Worm (Caenorhabditis elegans) whole organism, late embryonic: ENCODE results near the gene bgnt-1.3.

Source experiments
- K02D7.2 ChIP-seq: sonication (generic microtip); optimal IDR thresholded peaks from 2 replicates; lab custom pipeline; 2017; ENCODE audit warnings: mild to moderate bottlenecking, missing genetic modification characterization, missing compliant biosample characterization
- K09A11.1 ChIP-seq: sonication (generic microtip); optimal IDR thresholded peaks from 2 replicates; lab custom pipeline; 2017; ENCODE audit warnings: antibody characterized with exemption, mild to moderate bottlenecking, missing genetic modification characterization, missing compliant biosample characterization; ENCODE audit not compliant: insufficient read depth
- Y22D7AL.16 ChIP-seq: sonication (generic microtip); optimal IDR thresholded peaks from 2 replicates; lab custom pipeline; 2016; ENCODE audit warnings: missing genetic modification characterization, missing compliant biosample characterization
- ahr-1 ChIP-seq: sonication (generic microtip); optimal IDR thresholded peaks from 2 replicates; lab custom pipeline; 2016; ENCODE audit warnings: missing genetic modification characterization, missing compliant biosample characterization
- ceh-18 ChIP-seq: sonication (generic microtip); optimal IDR thresholded peaks from 2 replicates; lab custom pipeline; 2016; ENCODE audit warnings: missing genetic modification characterization, missing compliant biosample characterization
- ceh-19 ChIP-seq: fragments of 200-800 bp; sonication (Bioruptor generic); optimal IDR thresholded peaks from 2 replicates; lab custom pipeline; 2018; ENCODE audit warnings: mild to moderate bottlenecking, missing genetic modification characterization, missing compliant biosample characterization
- ceh-22 ChIP-seq: sonication (generic microtip); optimal IDR thresholded peaks from 2 replicates; lab custom pipeline; 2017; ENCODE audit warnings: missing biosample characterization, missing genetic modification characterization
- ceh-24 ChIP-seq: sonication (generic microtip); optimal IDR thresholded peaks from 2 replicates; lab custom pipeline; 2016; ENCODE audit warnings: mild to moderate bottlenecking, missing genetic modification characterization, missing compliant biosample characterization
- ceh-30 ChIP-seq: fragments of 150-350 bp; optimal IDR thresholded peaks from 2 replicates; lab custom pipeline; 2014; ENCODE audit warnings: missing biosample characterization, missing genetic modification characterization
- ceh-45 ChIP-seq: fragments of 200-800 bp; sonication (Bioruptor generic); IDR thresholded peaks from 2 replicates; pipeline ENCODE4 v1.3.6; 2022; ENCODE audit warnings: missing genetic modification reagents, missing genetic modification characterization, missing compliant biosample characterization
- ceh-48 ChIP-seq: sonication (generic microtip); optimal IDR thresholded peaks from 2 replicates; lab custom pipeline; 2016; ENCODE audit warnings: missing genetic modification characterization, inconsistent platforms, missing compliant biosample characterization
- ceh-6 ChIP-seq: fragments of 200-800 bp; sonication (Bioruptor generic); optimal IDR thresholded peaks from 2 replicates; lab custom pipeline; 2018; ENCODE audit warnings: mild to moderate bottlenecking, missing genetic modification characterization, missing compliant biosample characterization
- ceh-9 ChIP-seq: sonication (generic microtip); optimal IDR thresholded peaks from 2 replicates; lab custom pipeline; 2016; ENCODE audit warnings: mild to moderate bottlenecking, missing genetic modification characterization, inconsistent platforms, missing compliant biosample characterization
- dve-1 ChIP-seq: sonication (generic microtip); optimal IDR thresholded peaks from 2 replicates; lab custom pipeline; 2017; ENCODE audit warnings: antibody characterized with exemption, mild to moderate bottlenecking, missing genetic modification characterization, missing compliant biosample characterization
- elt-2 ChIP-seq: sonication (generic microtip); optimal IDR thresholded peaks from 2 replicates; lab custom pipeline; 2016; ENCODE audit warnings: missing genetic modification reagents, missing genetic modification characterization, missing compliant biosample characterization
- elt-4 ChIP-seq: sonication (generic microtip); optimal IDR thresholded peaks from 2 replicates; lab custom pipeline; 2016; ENCODE audit warnings: missing genetic modification characterization, missing compliant biosample characterization
- fkh-6 ChIP-seq: sonication (generic microtip); optimal IDR thresholded peaks from 2 replicates; lab custom pipeline; 2016; ENCODE audit warnings: missing genetic modification characterization, missing compliant biosample characterization
- hlh-13 ChIP-seq: fragments of 200-800 bp; sonication (Bioruptor generic); optimal IDR thresholded peaks from 2 replicates; lab custom pipeline; 2018; ENCODE audit warnings: mild to moderate bottlenecking, missing genetic modification characterization, missing compliant biosample characterization
- lin-11 ChIP-seq: fragments of 200-800 bp; sonication (Bioruptor generic); optimal IDR thresholded peaks from 2 replicates; lab custom pipeline; 2018; ENCODE audit warnings: mild to moderate bottlenecking, missing genetic modification characterization, missing compliant biosample characterization
- mec-3 ChIP-seq: sonication (generic microtip); optimal IDR thresholded peaks from 2 replicates; lab custom pipeline; 2016; ENCODE audit warnings: borderline replicate concordance, missing genetic modification characterization, missing compliant biosample characterization
- nhr-232 ChIP-seq: sonication (generic microtip); optimal IDR thresholded peaks from 2 replicates; lab custom pipeline; 2016; ENCODE audit warnings: missing genetic modification characterization, missing compliant biosample characterization
- npax-4 ChIP-seq: sonication (generic microtip); optimal IDR thresholded peaks from 2 replicates; lab custom pipeline; 2016; ENCODE audit warnings: missing genetic modification characterization, missing compliant biosample characterization
- odd-2 ChIP-seq: sonication (generic microtip); optimal IDR thresholded peaks from 2 replicates; lab custom pipeline; 2017; ENCODE audit warnings: antibody characterized with exemption, mild to moderate bottlenecking, missing genetic modification characterization, missing compliant biosample characterization
- pqm-1 ChIP-seq: sonication (generic microtip); optimal IDR thresholded peaks from 2 replicates; lab custom pipeline; 2016; ENCODE audit warnings: missing genetic modification characterization, missing compliant biosample characterization
- ref-2 ChIP-seq: sonication (generic microtip); optimal IDR thresholded peaks from 2 replicates; lab custom pipeline; 2016; ENCODE audit warnings: missing genetic modification characterization, missing compliant biosample characterization
- sox-4 ChIP-seq: sonication (generic microtip); optimal IDR thresholded peaks from 2 replicates; lab custom pipeline; 2017; ENCODE audit warnings: mild to moderate bottlenecking, missing genetic modification characterization, inconsistent platforms, missing compliant biosample characterization
- syd-9 ChIP-seq: sonication (generic microtip); optimal IDR thresholded peaks from 2 replicates; lab custom pipeline; 2016; ENCODE audit warnings: mild to moderate bottlenecking, missing genetic modification characterization, moderate library complexity, missing compliant biosample characterization
- ttx-3 ChIP-seq: sonication (generic microtip); optimal IDR thresholded peaks from 2 replicates; lab custom pipeline; 2016; ENCODE audit warnings: missing genetic modification reagents, missing genetic modification characterization, missing compliant biosample characterization
- unc-42 ChIP-seq: sonication (generic microtip); optimal IDR thresholded peaks from 2 replicates; lab custom pipeline; 2016; ENCODE audit warnings: missing genotype, missing genetic modification characterization, missing compliant biosample characterization
- unc-55 ChIP-seq: sonication (generic microtip); optimal IDR thresholded peaks from 2 replicates; lab custom pipeline; 2017; ENCODE audit warnings: missing biosample characterization, missing genetic modification reagents, missing genetic modification characterization
- unc-86 ChIP-seq: sonication (generic microtip); optimal IDR thresholded peaks from 2 replicates; lab custom pipeline; 2016; ENCODE audit warnings: missing genetic modification characterization, missing compliant biosample characterization

bgnt-1.3 gene

DNA sequence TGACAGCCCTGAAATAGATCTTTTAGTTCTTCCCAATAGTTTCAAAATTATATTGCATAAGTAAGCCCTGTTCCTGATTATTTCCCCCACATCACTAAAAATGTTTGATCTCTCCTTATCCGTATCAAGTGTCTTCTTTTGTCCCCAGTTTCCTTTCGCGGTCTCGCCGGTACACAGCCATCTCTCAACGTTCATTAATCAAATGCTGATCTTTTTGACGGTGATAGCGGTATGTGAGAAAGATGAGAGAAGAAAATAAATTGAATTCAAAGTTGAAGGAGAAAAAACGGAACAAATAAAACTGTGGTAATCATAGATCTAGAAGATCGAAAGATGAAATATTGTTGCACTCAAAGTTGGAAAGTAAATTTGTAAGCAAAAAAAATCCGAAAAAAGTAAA, 44.6 kb downstream of the bgnt-1.3 start:
- TF ChIP-seq ceh-30 (tag; lab: Kevin White, UChicago) (no peak), ceh-19 (no peak), unc-42 (tag; lab: Kevin White, UChicago) (no peak), Y22D7AL.16 (no peak), lin-11 (tag; lab: Kevin White, UChicago) (no peak), fkh-6 (tag; lab: Kevin White, UChicago) (no peak), ahr-1 (tag; lab: Kevin White, UChicago) (no peak), ref-2 (tag; lab: Kevin White, UChicago) (no peak)
- TF ChIP-seq, all 69 proteins: peak for 0

DNA sequence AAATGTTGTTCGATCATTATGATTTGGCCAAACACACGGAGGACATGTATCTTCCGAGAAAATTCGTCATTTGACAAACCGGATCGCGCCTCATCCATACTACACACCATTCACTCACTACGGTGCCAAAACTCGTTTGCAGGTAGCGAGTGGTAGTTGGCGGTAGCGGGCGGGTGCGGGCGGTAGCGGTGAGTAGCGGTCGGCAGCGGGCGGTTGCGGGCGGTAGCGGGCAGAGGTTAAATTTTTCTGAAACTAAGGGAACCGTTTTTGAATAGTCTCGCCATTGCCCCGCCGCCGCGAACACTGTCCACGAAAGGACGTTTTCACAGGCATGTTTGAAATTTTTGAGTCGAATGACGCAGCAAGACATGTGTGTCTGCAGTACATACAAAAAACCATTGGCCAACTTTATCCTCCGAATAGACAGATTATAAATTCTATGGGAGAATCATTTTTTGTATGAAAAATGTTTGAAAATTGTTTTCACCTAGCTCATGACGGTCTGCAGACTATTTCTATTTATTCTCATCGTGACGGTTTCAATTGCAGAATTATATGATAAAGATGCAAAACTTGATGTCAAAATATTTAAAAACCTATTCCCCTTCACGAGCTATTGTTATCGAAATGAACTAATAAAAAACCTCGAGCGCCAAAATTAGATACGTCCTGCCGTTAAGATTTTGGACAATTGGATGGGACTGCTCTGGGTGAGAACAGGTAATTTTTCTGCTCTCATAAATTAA, 45.9 kb downstream of the bgnt-1.3 start, which contains the start of gene F11A5.16:
Gene F11A5.16 (plus strand): TSS at position 696 of the 746 bp plus-strand sequence.
- TF ChIP-seq hlh-13 (GFP tag; lab: Kevin White, UChicago) (no peak), pqm-1 (tag; lab: Kevin White, UChicago) (no peak), elt-2 (tag; lab: Kevin White, UChicago) (no peak), K02D7.2 (no peak), ceh-18 (tag; lab: Kevin White, UChicago) (no peak), unc-42 (tag; lab: Kevin White, UChicago) (no peak), odd-2 (no peak), unc-55 (GFP tag; lab: Kevin White, UChicago) (no peak), ceh-9 (tag; lab: Kevin White, UChicago) (no peak), ceh-22 (tag; lab: Kevin White, UChicago) (no peak), sox-4 (no peak), unc-86 (tag; lab: Kevin White, UChicago) (no peak), elt-4 (no peak)
- TF ChIP-seq, all 69 proteins: peak for 0

DNA sequence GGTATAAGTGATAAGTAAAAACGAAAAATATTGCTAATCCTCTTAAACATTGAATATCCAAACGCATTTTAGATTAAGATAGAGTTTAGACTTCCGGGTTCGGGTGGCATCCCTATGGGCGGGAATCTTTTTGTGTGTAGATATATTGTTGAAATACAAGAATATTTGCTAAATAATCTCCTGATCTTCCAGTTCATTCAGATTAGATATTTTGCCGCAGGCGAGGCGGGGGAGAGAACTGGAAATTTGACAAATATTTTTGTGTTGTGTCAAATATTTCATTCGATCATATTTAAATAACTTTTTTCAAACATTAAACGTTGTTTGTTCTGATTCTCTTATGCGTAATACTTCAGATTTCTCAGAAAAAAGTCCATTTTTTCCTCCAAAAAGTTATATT, 46.5 kb downstream of the bgnt-1.3 start, which contains the start of gene oac-15:
Gene oac-15 (minus strand): TSS at position 101 of the 400 bp plus-strand sequence.
- TF ChIP-seq ceh-48 (tag; lab: Kevin White, UChicago) (no peak), elt-2 (tag; lab: Kevin White, UChicago) (no peak), ceh-45 (GFP tag; lab: Robert Waterston, UW) (no peak), ttx-3 (tag; lab: Kevin White, UChicago) (no peak), fkh-6 (tag; lab: Kevin White, UChicago) (no peak), K09A11.1 (tag; lab: Kevin White, UChicago) (no peak), ceh-18 (tag; lab: Kevin White, UChicago) (no peak), elt-4 (no peak)

DNA sequence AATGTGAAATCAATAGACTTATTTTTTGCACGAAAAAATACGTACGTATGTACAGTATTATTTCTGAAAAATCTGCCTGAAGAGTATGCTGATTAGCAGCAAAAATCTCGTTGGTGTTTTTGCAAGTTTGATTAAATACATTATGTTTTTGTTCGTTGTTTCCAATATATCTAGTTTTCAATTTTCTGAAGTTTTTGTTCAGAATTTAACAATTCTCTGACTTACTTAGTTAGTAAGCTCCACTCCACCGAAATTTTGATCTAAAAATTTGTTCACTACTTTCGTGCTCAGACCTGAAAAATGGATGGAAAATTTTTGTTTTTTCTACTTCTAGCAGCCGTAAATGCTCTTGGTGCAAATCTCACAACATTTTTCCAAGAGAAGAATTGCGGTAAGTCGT, 51.4 kb downstream of the bgnt-1.3 start, which contains the start of gene irld-26:
Gene irld-26 (plus strand): TSS at position 301 of the 400 bp plus-strand sequence.
- TF ChIP-seq syd-9 (tag; lab: Kevin White, UChicago) (no peak), ceh-6 (GFP tag; lab: Kevin White, UChicago) (no peak), ceh-19 (no peak), ahr-1 (tag; lab: Kevin White, UChicago) (no peak), ceh-24 (no peak), dve-1 (tag; lab: Kevin White, UChicago) (no peak), npax-4 (no peak), mec-3 (no peak), nhr-232 (tag; lab: Kevin White, UChicago) (no peak)
